Worm (Caenorhabditis elegans) whole organism, L3 larva: Measurements from ENCODE around the gene hlh-15.

Experiments
- R02D3.7 ChIP-seq: fragments of 150-350 bp; optimal IDR thresholded peaks from 2 replicates; lab custom pipeline; 2014; ENCODE audit warnings: missing biosample characterization, missing genetic modification characterization
- ama-1 ChIP-seq: fragments of 150-350 bp; optimal IDR thresholded peaks from 2 replicates; lab custom pipeline; 2018
- ceh-82 ChIP-seq: fragments of 150-350 bp; optimal IDR thresholded peaks from 2 replicates; lab custom pipeline; 2014; ENCODE audit warnings: missing biosample characterization, missing genetic modification characterization
- egl-27 ChIP-seq: sonication (generic microtip); optimal IDR thresholded peaks from 4 replicates; lab custom pipeline; 2017; ENCODE audit warnings: missing biosample characterization, missing genetic modification reagents, missing genetic modification characterization
- elt-2 ChIP-seq: sonication (generic microtip); optimal IDR thresholded peaks from 2 replicates; lab custom pipeline; 2016; ENCODE audit warnings: missing genetic modification reagents, mild to moderate bottlenecking, missing genetic modification characterization, missing compliant biosample characterization
- fkh-2 ChIP-seq: fragments of 150-350 bp; optimal IDR thresholded peaks from 2 replicates; lab custom pipeline; 2014; ENCODE audit warnings: missing biosample characterization, missing genetic modification reagents, missing genetic modification characterization
- mdl-1 ChIP-seq: fragments of 150-350 bp; optimal IDR thresholded peaks from 2 replicates; lab custom pipeline; 2014; ENCODE audit warnings: missing biosample characterization, missing genetic modification characterization
- nfya-1 ChIP-seq: sonication (generic microtip); optimal IDR thresholded peaks from 2 replicates; lab custom pipeline; 2017; ENCODE audit warnings: missing genetic modification characterization, mild to moderate bottlenecking, missing compliant biosample characterization, antibody characterized with exemption, moderate library complexity; ENCODE audit not compliant: insufficient read depth
- nhr-11 ChIP-seq: fragments of 150-350 bp; optimal IDR thresholded peaks from 2 replicates; lab custom pipeline; 2014; ENCODE audit warnings: missing biosample characterization, missing genetic modification characterization
- nhr-28 ChIP-seq: fragments of 150-350 bp; optimal IDR thresholded peaks from 2 replicates; lab custom pipeline; 2014; ENCODE audit warnings: missing biosample characterization, missing genetic modification characterization
- nhr-77 ChIP-seq: fragments of 150-350 bp; optimal IDR thresholded peaks from 2 replicates; lab custom pipeline; 2014; ENCODE audit warnings: missing biosample characterization, missing genetic modification characterization
- pha-4 ChIP-seq: fragments of 150-350 bp; optimal IDR thresholded peaks from 2 replicates; lab custom pipeline; 2014; ENCODE audit warnings: missing biosample characterization, missing genetic modification reagents, missing genetic modification characterization
- pqm-1 ChIP-seq: fragments of 150-350 bp; optimal IDR thresholded peaks from 2 replicates; lab custom pipeline; 2017; ENCODE audit warnings: missing biosample characterization, missing genetic modification characterization, inconsistent platforms
- unc-62 ChIP-seq: fragments of 150-350 bp; sonication (generic microtip); optimal IDR thresholded peaks from 4 replicates; lab custom pipeline; 2014; ENCODE audit warnings: missing biosample characterization, missing genetic modification reagents, missing genetic modification characterization

DNA sequence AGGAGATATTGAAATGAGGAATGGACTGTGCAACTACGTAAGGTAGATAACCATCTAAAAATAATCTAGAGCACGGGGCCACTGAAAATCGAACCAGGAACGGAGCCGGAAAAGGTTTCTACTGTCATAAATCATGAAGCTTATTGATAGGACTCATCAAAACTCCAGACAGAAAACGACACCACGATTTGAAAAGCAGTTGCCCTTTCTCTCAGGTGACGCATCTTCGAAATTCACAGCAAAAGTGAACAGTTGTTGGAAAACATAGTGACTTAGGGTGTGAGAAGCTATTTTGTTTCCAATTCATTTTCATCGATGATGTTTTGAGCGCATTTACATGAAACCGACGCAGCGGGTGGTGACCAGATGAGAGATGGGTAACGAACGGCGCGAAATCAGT, 39.1 kb upstream of the hlh-15 start:
- TF ChIP-seq mdl-1 (tag; lab: Kevin White, UChicago) (no peak), ama-1 (lab: Kevin White, UChicago) (no peak), pha-4 (tag; lab: Kevin White, UChicago) (no peak), egl-27 (no peak), nfya-1 (tag; lab: Kevin White, UChicago) (no peak), elt-2 (tag; lab: Kevin White, UChicago) (no peak), R02D3.7 (tag; lab: Kevin White, UChicago) (no peak), nhr-77 (tag; lab: Kevin White, UChicago) (no peak), nhr-11 (tag; lab: Kevin White, UChicago) (no peak), fkh-2 (tag; lab: Kevin White, UChicago) (no peak), unc-62 (GFP tag; lab: Kevin White, UChicago) (no peak), nhr-28 (tag; lab: Kevin White, UChicago) (no peak), ceh-82 (tag; lab: Kevin White, UChicago) (no peak), pqm-1 (tag; lab: Kevin White, UChicago) (no peak)
